Worm (Caenorhabditis elegans): Measurements from ENCODE around the gene myo-2.

ce11 chrX:12422580-12422979, 45.3 kb upstream of the myo-2 start:
- TF ChIP-seq nhr-11 (tag; optimal IDR thresholded peaks at IDR 0.05) = no peak
- peak; percentile 20 for TF ChIP-seq tbx-2 (tag; optimal IDR thresholded peaks at IDR 0.05)
- TF ChIP-seq irx-1 (tag; optimal IDR thresholded peaks at IDR 0.05) = no peak
- TF ChIP-seq ztf-11 (tag; optimal IDR thresholded peaks at IDR 0.05) = no peak
- TF ChIP-seq ztf-4 (tag; optimal IDR thresholded peaks at IDR 0.05) = no peak

All from whole organism, L1 larva.